Worm (Caenorhabditis elegans) whole organism, mixed stage, embryonic: ENCODE results near the gene plx-2.

Experiments
- M03D4.4 ChIP-seq: sonication (generic microtip); optimal IDR thresholded peaks from 2 replicates; lab custom pipeline; 2017; ENCODE audit warnings: mild to moderate bottlenecking, missing genetic modification characterization, missing compliant biosample characterization
- blmp-1 ChIP-seq: fragments of 150-350 bp; optimal IDR thresholded peaks from 2 replicates; lab custom pipeline; 2014; ENCODE audit warnings: missing biosample characterization, missing genetic modification characterization
- ceh-39 ChIP-seq: fragments of 150-350 bp; optimal IDR thresholded peaks from 2 replicates; lab custom pipeline; 2014; ENCODE audit warnings: missing biosample characterization, missing genetic modification characterization
- cnd-1 ChIP-seq: fragments of 200-800 bp; sonication (Bioruptor generic); optimal IDR thresholded peaks from 2 replicates; lab custom pipeline; 2018; ENCODE audit warnings: mild to moderate bottlenecking, missing genetic modification characterization, missing compliant biosample characterization
- elt-3 ChIP-seq: fragments of 150-350 bp; optimal IDR thresholded peaks from 2 replicates; lab custom pipeline; 2014; ENCODE audit warnings: missing biosample characterization, missing genetic modification characterization
- lsy-2 ChIP-seq: fragments of 150-350 bp; optimal IDR thresholded peaks from 2 replicates; lab custom pipeline; 2014; ENCODE audit warnings: missing biosample characterization, missing genetic modification characterization
- mls-2 ChIP-seq: sonication (generic microtip); optimal IDR thresholded peaks from 2 replicates; lab custom pipeline; 2016; ENCODE audit warnings: mild to moderate bottlenecking, missing genetic modification characterization, moderate library complexity, missing compliant biosample characterization
- nhr-28 ChIP-seq: fragments of 150-350 bp; optimal IDR thresholded peaks from 2 replicates; lab custom pipeline; 2014; ENCODE audit warnings: missing biosample characterization, missing genetic modification characterization
- nhr-76 ChIP-seq: sonication (generic microtip); optimal IDR thresholded peaks from 2 replicates; lab custom pipeline; 2017; ENCODE audit warnings: missing biosample characterization, missing genetic modification characterization
- pha-4 ChIP-seq: fragments of 150-350 bp; optimal IDR thresholded peaks from 2 replicates; lab custom pipeline; 2018; ENCODE audit warnings: missing biosample characterization, missing genetic modification reagents, missing genetic modification characterization
- snpc-4 ChIP-seq: fragments of 150-350 bp; optimal IDR thresholded peaks from 2 replicates; lab custom pipeline; 2014; ENCODE audit warnings: missing biosample characterization, missing genetic modification characterization
- unc-62 ChIP-seq: fragments of 150-350 bp; optimal IDR thresholded peaks from 2 replicates; lab custom pipeline; 2014; ENCODE audit warnings: missing biosample characterization, missing genetic modification reagents, missing genetic modification characterization
- zip-8 ChIP-seq: fragments of 150-350 bp; optimal IDR thresholded peaks from 2 replicates; lab custom pipeline; 2014; ENCODE audit warnings: missing biosample characterization, missing genetic modification characterization
- ztf-11 ChIP-seq: fragments of 150-350 bp; optimal IDR thresholded peaks from 2 replicates; lab custom pipeline; 2014; ENCODE audit warnings: missing biosample characterization, missing genetic modification characterization

- no peak for TF ChIP-seq blmp-1
- no peak for TF ChIP-seq unc-62 (GFP tag; lab: Kevin White, UChicago)
- TF ChIP-seq ceh-39: no peak
- TF ChIP-seq zip-8 (tag; lab: Kevin White, UChicago): no peak
- TF ChIP-seq pha-4 (tag; lab: Kevin White, UChicago): no peak
- no peak for TF ChIP-seq lsy-2 (tag; lab: Kevin White, UChicago)
- TF ChIP-seq nhr-28: no peak
- TF ChIP-seq mls-2 (tag; lab: Kevin White, UChicago): no peak
- TF ChIP-seq cnd-1 (tag; lab: Kevin White, UChicago): no peak
- TF ChIP-seq snpc-4 (tag; lab: Kevin White, UChicago): no peak
- TF ChIP-seq nhr-76: no peak
- TF ChIP-seq M03D4.4: no peak
- TF ChIP-seq ztf-11 (tag; lab: Kevin White, UChicago): no peak
- TF ChIP-seq elt-3: no peak
Measured at ce11 chrII:14374594-14374993, 50.1 kb downstream of the plx-2 start.
